Worm (Caenorhabditis elegans) whole organism, L1 larva: Measurements from ENCODE around the gene F32H5.1.
A peak's percentile ranks its signal among the peaks of the same experiment; 100 is the strongest.

Experiments used
- C16A3.4 ChIP-seq: fragments of 150-350 bp; optimal IDR thresholded peaks from 2 replicates; lab custom pipeline; 2014; ENCODE audit warnings: missing biosample characterization, missing genetic modification characterization
- egl-13 ChIP-seq: sonication (generic microtip); optimal IDR thresholded peaks from 2 replicates; lab custom pipeline; 2016; ENCODE audit warnings: missing genotype, missing genetic modification reagents, missing genetic modification characterization, missing compliant biosample characterization
- elt-3 ChIP-seq, 6 experiments: fragments of 150-350 bp in 1 of 6; sonication (generic microtip); optimal IDR thresholded peaks; 2 replicates each; lab custom pipeline; 2017 to 2018; ENCODE audit warnings: missing biosample characterization in 6 of 6, missing genetic modification characterization in 6 of 6, inconsistent platforms in 1 of 6
- fkh-4 ChIP-seq: sonication (generic microtip); optimal IDR thresholded peaks from 2 replicates; lab custom pipeline; 2016; ENCODE audit warnings: missing compliant biosample characterization, missing genetic modification characterization, borderline replicate concordance
- hlh-17 ChIP-seq: fragments of 200-800 bp; sonication (Bioruptor generic); optimal IDR thresholded peaks from 2 replicates; lab custom pipeline; 2018; ENCODE audit warnings: missing genetic modification characterization, mild to moderate bottlenecking, missing compliant biosample characterization, moderate library complexity, borderline replicate concordance
- jun-1 ChIP-seq: fragments of 150-350 bp; optimal IDR thresholded peaks from 2 replicates; lab custom pipeline; 2014; ENCODE audit warnings: missing biosample characterization, missing genetic modification reagents, missing genetic modification characterization
- lsy-2 ChIP-seq, 2 experiments: fragments of 150-350 bp; optimal IDR thresholded peaks; 2 replicates each; lab custom pipeline; 2014; ENCODE audit warnings: missing biosample characterization in 2 of 2, missing genetic modification characterization in 2 of 2
- nhr-237 ChIP-seq: fragments of 150-350 bp; optimal IDR thresholded peaks from 2 replicates; lab custom pipeline; 2014; ENCODE audit warnings: missing biosample characterization, missing genetic modification characterization
- nhr-77 ChIP-seq: fragments of 150-350 bp; optimal IDR thresholded peaks from 2 replicates; lab custom pipeline; 2014; ENCODE audit warnings: missing biosample characterization, missing genetic modification characterization
- sptf-1 ChIP-seq: fragments of 150-350 bp; optimal IDR thresholded peaks from 2 replicates; lab custom pipeline; 2014; ENCODE audit warnings: missing biosample characterization, missing genetic modification characterization

ce11 chrV:13390936-13391335 lies 33.1 kb upstream of the F32H5.1 start:
- TF ChIP-seq elt-3 (tag; optimal IDR thresholded peaks at IDR 0.05; lab: Kevin White, UChicago) (peak in 4 of 6 experiments; percentile 11 to 84 (median 43)), lsy-2 (tag; optimal IDR thresholded peaks at IDR 0.05; lab: Kevin White, UChicago) (peak; percentile 0 to 71), hlh-17 (no peak), fkh-4 (no peak), sptf-1 (tag; lab: Kevin White, UChicago) (no peak), C16A3.4 (no peak), nhr-77 (tag; lab: Kevin White, UChicago) (no peak), nhr-237 (no peak), egl-13 (tag; lab: Kevin White, UChicago) (no peak), jun-1 (no peak)
